Fruit fly (Drosophila melanogaster) whole organism, embryonic: ENCODE measurements around the gene GstD5.

Experiments used
- B-H1 ChIP-seq: fragments of 200-800 bp; sonication (Bioruptor generic); IDR thresholded peaks from 3 replicates; pipeline ENCODE4 v1.3.6; 2022; ENCODE audit warnings: missing biosample characterization, missing genetic modification characterization
- B-H2 ChIP-seq: fragments of 200-800 bp; sonication (Bioruptor generic); optimal IDR thresholded peaks from 2 replicates; lab custom pipeline; 2018; ENCODE audit warnings: missing biosample characterization, mild to moderate bottlenecking, missing genetic modification characterization
- BEAF-32 ChIP-seq: fragments of 200-800 bp; sonication (Bioruptor generic); optimal IDR thresholded peaks from 3 replicates; lab custom pipeline; 2017; ENCODE audit warnings: missing biosample characterization, missing genetic modification characterization, mild to moderate bottlenecking, moderate library complexity, missing genetic modification reagents
- Bgb ChIP-seq: fragments of 200-800 bp; sonication (Bioruptor generic); IDR thresholded peaks from 2 replicates; pipeline ENCODE4 v1.3.6; 2022; ENCODE audit warnings: missing biosample characterization, missing genetic modification characterization; ENCODE audit not compliant: partially characterized antibody
- CG11695 ChIP-seq: fragments of 200-800 bp; sonication (Bioruptor generic); IDR thresholded peaks from 3 replicates; pipeline ENCODE4 v1.3.6; 2022; ENCODE audit warnings: missing biosample characterization, missing genetic modification characterization
- CG13287 ChIP-seq: fragments of 200-800 bp; sonication (Bioruptor generic); IDR thresholded peaks from 2 replicates; pipeline ENCODE4 v1.3.6; 2022; ENCODE audit warnings: missing biosample characterization, missing genetic modification characterization; ENCODE audit not compliant: partially characterized antibody
- CG13775 ChIP-seq: fragments of 200-800 bp; sonication (Bioruptor generic); optimal IDR thresholded peaks from 3 replicates; lab custom pipeline; 2017; ENCODE audit warnings: missing biosample characterization, mild to moderate bottlenecking, missing genetic modification characterization
- CG1603 ChIP-seq: fragments of 200-800 bp; sonication (Bioruptor generic); optimal IDR thresholded peaks from 2 replicates; lab custom pipeline; 2019; ENCODE audit warnings: missing biosample characterization, mild to moderate bottlenecking, missing genetic modification characterization, moderate library complexity
- CG1647 ChIP-seq: fragments of 200-800 bp; sonication (Bioruptor generic); optimal IDR thresholded peaks from 3 replicates; lab custom pipeline; 2016; ENCODE audit warnings: missing biosample characterization, missing genetic modification characterization
- CG17385 ChIP-seq: fragments of 200-800 bp; sonication (Bioruptor generic); optimal IDR thresholded peaks from 3 replicates; lab custom pipeline; 2018; ENCODE audit warnings: missing biosample characterization, mild to moderate bottlenecking, missing genetic modification characterization
- CG17612 ChIP-seq: fragments of 200-800 bp; sonication (Bioruptor generic); IDR thresholded peaks from 2 replicates; pipeline ENCODE4 v1.3.6; 2022; ENCODE audit warnings: missing biosample characterization, missing genetic modification characterization
- CG17829 ChIP-seq: fragments of 200-800 bp; optimal IDR thresholded peaks from 2 replicates; lab custom pipeline; 2019; ENCODE audit warnings: missing biosample characterization, mild to moderate bottlenecking, missing genetic modification characterization, moderate library complexity
- CG2120 ChIP-seq: fragments of 200-800 bp; sonication (Bioruptor generic); optimal IDR thresholded peaks from 3 replicates; lab custom pipeline; 2016; ENCODE audit warnings: missing biosample characterization, missing genetic modification characterization
- CG32767 ChIP-seq: fragments of 200-800 bp; sonication (Bioruptor generic); IDR thresholded peaks from 2 replicates; pipeline ENCODE4 v1.3.6; 2022; ENCODE audit warnings: missing biosample characterization, missing genetic modification characterization
- CG8359 ChIP-seq: fragments of 200-800 bp; sonication (Bioruptor generic); optimal IDR thresholded peaks from 2 replicates; lab custom pipeline; 2017; ENCODE audit warnings: missing biosample characterization, mild to moderate bottlenecking, missing genetic modification characterization, borderline replicate concordance
- CTCF ChIP-seq: fragments of 200-800 bp; sonication (Bioruptor generic); optimal IDR thresholded peaks from 2 replicates; lab custom pipeline; 2017; ENCODE audit warnings: missing biosample characterization, mild to moderate bottlenecking, missing genetic modification characterization, moderate library complexity
- Dll ChIP-seq: fragments of 200-800 bp; sonication (Bioruptor generic); IDR thresholded peaks from 4 replicates; pipeline ENCODE4 v1.3.6; 2022; ENCODE audit warnings: missing biosample characterization, missing genetic modification characterization; ENCODE audit not compliant: partially characterized antibody
- Drgx ChIP-seq: fragments of 200-800 bp; sonication (Bioruptor generic); IDR thresholded peaks from 2 replicates; pipeline ENCODE4 v1.3.6; 2022; ENCODE audit warnings: missing biosample characterization, missing genetic modification characterization
- E2f2 ChIP-seq: fragments of 200-800 bp; sonication (Bioruptor generic); IDR thresholded peaks from 2 replicates; pipeline ENCODE4 v1.3.6; 2022; ENCODE audit warnings: missing biosample characterization, missing genetic modification characterization
- HLH4C ChIP-seq: fragments of 200-800 bp; sonication (Bioruptor generic); IDR thresholded peaks from 3 replicates; pipeline ENCODE4 v1.3.6; 2022; ENCODE audit warnings: missing biosample characterization, missing genetic modification characterization; ENCODE audit not compliant: partially characterized antibody
- MTF-1 ChIP-seq: fragments of 200-800 bp; sonication (Bioruptor generic); optimal IDR thresholded peaks from 2 replicates; lab custom pipeline; 2018; ENCODE audit warnings: missing biosample characterization, mild to moderate bottlenecking, missing genetic modification characterization, borderline replicate concordance
- Myb ChIP-seq: fragments of 200-800 bp; sonication (Bioruptor generic); optimal IDR thresholded peaks from 2 replicates; lab custom pipeline; 2016; ENCODE audit warnings: missing biosample characterization, missing genetic modification characterization
- Nf-YA ChIP-seq: fragments of 200-800 bp; sonication (Bioruptor generic); IDR thresholded peaks from 2 replicates; pipeline ENCODE4 v1.3.6; 2022; ENCODE audit warnings: missing biosample characterization, missing genetic modification characterization
- Nf-YC ChIP-seq: fragments of 200-800 bp; optimal IDR thresholded peaks from 3 replicates; lab custom pipeline; 2019; ENCODE audit warnings: missing biosample characterization, mild to moderate bottlenecking, missing genetic modification characterization, moderate library complexity
- Pdp1 ChIP-seq, 2 experiments: fragments of 200-800 bp; sonication (Bioruptor generic); optimal IDR thresholded peaks; 3 replicates each; lab custom pipeline; 2016; ENCODE audit warnings: missing biosample characterization in 2 of 2, missing genetic modification characterization in 2 of 2, mild to moderate bottlenecking in 1 of 2, moderate library complexity in 1 of 2
- Ravus ChIP-seq: fragments of 200-800 bp; sonication (Bioruptor generic); IDR thresholded peaks from 2 replicates; pipeline ENCODE4 v1.3.6; 2022; ENCODE audit warnings: missing biosample characterization, missing genetic modification characterization
- Trl ChIP-seq, 3 experiments: fragments of >200 bp in 2 of 3; fragments of 200-800 bp in 1 of 3; sonication (Bioruptor generic) in 1 of 3; optimal IDR thresholded peaks; 2 replicates in 1 of 3; 3 replicates in 2 of 3; lab custom pipeline; 2016 to 2017; ENCODE audit warnings: missing biosample characterization in 1 of 3, missing genetic modification characterization in 1 of 3
- ac ChIP-seq: fragments of 200-800 bp; sonication (Bioruptor generic); optimal IDR thresholded peaks from 3 replicates; lab custom pipeline; 2017; ENCODE audit warnings: missing biosample characterization, mild to moderate bottlenecking, missing genetic modification characterization
- ap ChIP-seq: fragments of 200-800 bp; sonication (Bioruptor generic); IDR thresholded peaks from 2 replicates; pipeline ENCODE4 v1.3.6; 2022; ENCODE audit warnings: missing biosample characterization, missing genetic modification characterization
- bbx ChIP-seq: fragments of 200-800 bp; sonication (Bioruptor generic); IDR thresholded peaks from 2 replicates; pipeline ENCODE4 v1.3.6; 2022; ENCODE audit warnings: missing biosample characterization, missing genetic modification characterization; ENCODE audit not compliant: partially characterized antibody
- bsh ChIP-seq, 2 experiments: fragments of 200-800 bp; sonication (Bioruptor generic); optimal IDR thresholded peaks; 2 replicates each; lab custom pipeline; 2017 to 2018; ENCODE audit warnings: mild to moderate bottlenecking in 2 of 2, missing biosample characterization in 2 of 2, missing genetic modification characterization in 2 of 2, moderate library complexity in 1 of 2
- btn ChIP-seq: fragments of 200-800 bp; sonication (Bioruptor generic); optimal IDR thresholded peaks from 2 replicates; lab custom pipeline; 2016; ENCODE audit warnings: missing biosample characterization, missing genetic modification characterization
- ci ChIP-seq: fragments of 200-800 bp; sonication (Bioruptor generic); IDR thresholded peaks from 3 replicates; pipeline ENCODE4 v1.3.6; 2022; ENCODE audit warnings: missing biosample characterization, missing genetic modification characterization
- crp ChIP-seq, 2 experiments: fragments of 200-800 bp; sonication (Bioruptor generic); optimal IDR thresholded peaks; 2 replicates in 1 of 2; 3 replicates in 1 of 2; lab custom pipeline; 2017; ENCODE audit warnings: missing biosample characterization in 2 of 2, missing genetic modification characterization in 2 of 2, mild to moderate bottlenecking in 1 of 2, moderate library complexity in 1 of 2
- danr ChIP-seq: fragments of 200-800 bp; sonication (Bioruptor generic); IDR thresholded peaks from 2 replicates; pipeline ENCODE4 v1.3.6; 2022; ENCODE audit warnings: missing biosample characterization, missing genetic modification characterization
- eyg ChIP-seq: fragments of 200-800 bp; sonication (Bioruptor generic); optimal IDR thresholded peaks from 3 replicates; lab custom pipeline; 2016; ENCODE audit warnings: missing biosample characterization, missing genetic modification characterization
- gce ChIP-seq: fragments of 200-800 bp; sonication (Bioruptor generic); IDR thresholded peaks from 3 replicates; pipeline ENCODE4 v1.3.6; 2022; ENCODE audit warnings: missing biosample characterization, missing genetic modification characterization
- klu ChIP-seq: fragments of 200-800 bp; sonication (Bioruptor generic); IDR thresholded peaks from 2 replicates; pipeline ENCODE4 v1.3.6; 2022; ENCODE audit warnings: missing biosample characterization, missing genetic modification characterization
- kni ChIP-seq: fragments of 200-800 bp; sonication (Bioruptor generic); optimal IDR thresholded peaks from 3 replicates; lab custom pipeline; 2017; ENCODE audit warnings: mild to moderate bottlenecking, missing biosample characterization, missing genetic modification reagents, missing genetic modification characterization
- nerfin-2 ChIP-seq: fragments of 200-800 bp; sonication (Bioruptor generic); IDR thresholded peaks from 2 replicates; pipeline ENCODE4 v1.3.6; 2022; ENCODE audit warnings: missing biosample characterization, missing genetic modification characterization; ENCODE audit not compliant: partially characterized antibody
- odd ChIP-seq: fragments of 200-800 bp; sonication (Bioruptor generic); optimal IDR thresholded peaks from 2 replicates; lab custom pipeline; 2017; ENCODE audit warnings: missing biosample characterization, mild to moderate bottlenecking, missing genetic modification characterization
- pb ChIP-seq: fragments of 200-800 bp; sonication (Bioruptor generic); optimal IDR thresholded peaks from 3 replicates; lab custom pipeline; 2016; ENCODE audit warnings: missing biosample characterization, missing genetic modification characterization
- pho ChIP-seq: fragments of 200-800 bp; sonication (Bioruptor generic); optimal IDR thresholded peaks from 2 replicates; lab custom pipeline; 2016; ENCODE audit warnings: missing biosample characterization, missing genetic modification characterization
- pita ChIP-seq: fragments of 200-800 bp; sonication (Bioruptor generic); optimal IDR thresholded peaks from 2 replicates; lab custom pipeline; 2017; ENCODE audit warnings: missing biosample characterization, mild to moderate bottlenecking, missing genetic modification characterization
- ro ChIP-seq: fragments of 200-800 bp; sonication (Bioruptor generic); IDR thresholded peaks from 2 replicates; pipeline ENCODE4 v1.3.6; 2022; ENCODE audit warnings: missing biosample characterization, missing genetic modification characterization
- schlank ChIP-seq: fragments of 200-800 bp; sonication (Bioruptor generic); optimal IDR thresholded peaks from 2 replicates; lab custom pipeline; 2018; ENCODE audit warnings: missing biosample characterization, mild to moderate bottlenecking, missing genetic modification characterization
- sens ChIP-seq: fragments of 200-800 bp; sonication (Bioruptor generic); peaks from one replicate; lab custom pipeline; 2016; ENCODE audit warnings: missing biosample characterization, missing genetic modification characterization
- sisA ChIP-seq: fragments of 200-800 bp; sonication (Bioruptor generic); IDR thresholded peaks from 2 replicates; pipeline ENCODE4 v1.3.6; 2022; ENCODE audit warnings: missing biosample characterization, missing genetic modification characterization
- slou ChIP-seq: fragments of 200-800 bp; sonication (Bioruptor generic); optimal IDR thresholded peaks from 3 replicates; lab custom pipeline; 2016; ENCODE audit warnings: missing biosample characterization, missing genetic modification characterization
- tio ChIP-seq: fragments of 200-800 bp; sonication (Bioruptor generic); optimal IDR thresholded peaks from 2 replicates; lab custom pipeline; 2017; ENCODE audit warnings: missing biosample characterization, missing genetic modification characterization, inconsistent platforms

GstD5 gene

DNA sequence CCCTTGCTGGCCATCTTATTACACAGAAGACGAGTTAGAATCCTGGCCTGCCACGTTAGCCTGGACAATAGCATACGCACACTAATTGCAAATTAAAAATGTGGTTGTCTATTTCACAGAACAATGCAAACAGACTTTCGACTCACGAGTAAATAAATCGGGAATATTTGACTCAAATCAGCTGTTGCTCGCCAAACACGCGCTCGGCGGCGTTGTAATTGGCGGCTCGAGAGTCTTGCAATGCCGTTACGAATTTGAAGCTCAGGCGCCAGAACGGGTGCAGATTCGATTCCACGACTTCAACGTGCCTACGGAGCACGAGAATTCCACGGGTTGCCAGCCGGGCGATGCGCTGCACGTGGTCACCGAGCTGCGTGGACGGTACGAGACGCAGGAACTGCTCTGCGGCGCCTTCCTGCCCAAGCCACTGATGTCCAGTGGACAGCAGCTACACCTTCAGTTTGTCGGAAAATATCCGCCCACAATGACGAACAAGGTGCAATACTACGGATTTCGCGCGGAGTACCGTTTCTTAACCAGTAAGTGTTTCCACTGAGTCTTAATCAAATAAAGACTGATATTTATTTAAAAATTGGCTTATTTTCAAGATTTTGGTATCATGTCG lies 26.3 kb downstream of the GstD5 start, which contains the start of gene DNAlig3 (continued):
- peak; percentile 68 for TF ChIP-seq BEAF-32 (GFP tag; lab: Kevin White, UChicago)
- TF ChIP-seq Nf-YA (GFP tag; lab: Robert Waterston, UW): peak; percentile 23; the same call in 1 of the 2 replicates
- no peak for TF ChIP-seq tio (GFP tag; lab: Kevin White, UChicago)
- TF ChIP-seq ci (GFP tag; lab: Robert Waterston, UW): peak; percentile 49; the same call in 1 of the 3 replicates
- TF ChIP-seq Bgb (GFP tag; lab: Robert Waterston, UW): peak; percentile 33; the same call in 1 of the 2 replicates
- TF ChIP-seq schlank (tag; lab: Kevin White, UChicago): no peak
- TF ChIP-seq ro (GFP tag; lab: Robert Waterston, UW): no peak
- TF ChIP-seq MTF-1 (GFP tag; lab: Kevin White, UChicago): no peak
- no peak for TF ChIP-seq odd
- peak; percentile 45 for TF ChIP-seq CTCF (GFP tag; lab: Kevin White, UChicago)
- TF ChIP-seq Drgx (GFP tag; lab: Robert Waterston, UW): peak; percentile 49; the same call in 1 of the 2 replicates
- no peak for TF ChIP-seq B-H2 (GFP tag; lab: Kevin White, UChicago)
- TF ChIP-seq pho (GFP tag; lab: Kevin White, UChicago): no peak
- no peak for TF ChIP-seq ac (GFP tag; lab: Kevin White, UChicago)
- TF ChIP-seq CG8359 (GFP tag; lab: Kevin White, UChicago): no peak
- no peak for TF ChIP-seq CG2120
- peak; percentile 63 for TF ChIP-seq bbx (GFP tag; lab: Robert Waterston, UW)
- TF ChIP-seq danr: no peak
- no peak for TF ChIP-seq HLH4C
- peak; percentile 95 for TF ChIP-seq Myb (GFP tag; lab: Kevin White, UChicago)
- TF ChIP-seq kni (GFP tag; lab: Kevin White, UChicago): peak; percentile 44
- no peak for TF ChIP-seq klu (GFP tag; lab: Robert Waterston, UW)
- no peak for TF ChIP-seq slou
- TF ChIP-seq nerfin-2 (GFP tag; lab: Robert Waterston, UW): no peak
- peak; percentile 32 for TF ChIP-seq sens (GFP tag; lab: Kevin White, UChicago)
- no peak for TF ChIP-seq bsh (GFP tag; optimal IDR thresholded peaks at IDR 0.05; lab: Kevin White, UChicago)
- no peak for TF ChIP-seq CG17829 (tag; lab: Kevin White, UChicago)
- no peak for TF ChIP-seq sisA (GFP tag; lab: Robert Waterston, UW)
- no peak for TF ChIP-seq Ravus (GFP tag; lab: Robert Waterston, UW)
- no peak for TF ChIP-seq Trl (optimal IDR thresholded peaks at IDR 0.05; lab: Kevin White, UChicago)
- no peak for TF ChIP-seq Trl (GFP tag; optimal IDR thresholded peaks at IDR 0.05; lab: Kevin White, UChicago)
- TF ChIP-seq Nf-YC (tag; lab: Kevin White, UChicago): no peak
- TF ChIP-seq ap (GFP tag; lab: Robert Waterston, UW): no peak
- peak in 1 of 2 experiments; percentile 10 for TF ChIP-seq Pdp1 (GFP tag; optimal IDR thresholded peaks at IDR 0.05; lab: Kevin White, UChicago)
- TF ChIP-seq CG13775 (GFP tag; lab: Kevin White, UChicago): no peak
- TF ChIP-seq CG32767 (GFP tag; lab: Robert Waterston, UW): no peak
- TF ChIP-seq pita (GFP tag; lab: Kevin White, UChicago): no peak
- no peak for TF ChIP-seq CG11695 (GFP tag; lab: Robert Waterston, UW)
- no peak for TF ChIP-seq CG1647
- peak; percentile 89 for TF ChIP-seq E2f2
- TF ChIP-seq crp (GFP tag; optimal IDR thresholded peaks at IDR 0.05; lab: Kevin White, UChicago): peak; percentile 33 to 93
- TF ChIP-seq eyg: no peak
- peak; percentile 73 for TF ChIP-seq Dll (GFP tag; lab: Robert Waterston, UW)
- no peak for TF ChIP-seq CG17612
- TF ChIP-seq pb (GFP tag; lab: Kevin White, UChicago): no peak
- no peak for TF ChIP-seq gce (GFP tag; lab: Robert Waterston, UW)
- no peak for TF ChIP-seq btn (GFP tag; lab: Kevin White, UChicago)
- TF ChIP-seq CG13287 (GFP tag; lab: Robert Waterston, UW): peak; percentile 73
- no peak for TF ChIP-seq B-H1 (GFP tag; lab: Robert Waterston, UW)
- TF ChIP-seq CG17385 (GFP tag; lab: Kevin White, UChicago): no peak
- TF ChIP-seq CG1603: peak; percentile 64
